Worm (Caenorhabditis elegans) whole organism, L1 larva: ENCODE results near the gene mboa-4.

Experiments used
- C04F5.9 ChIP-seq: sonication (generic microtip); optimal IDR thresholded peaks from 2 replicates; lab custom pipeline; 2016; ENCODE audit warnings: missing genetic modification characterization, missing compliant biosample characterization
- C16A3.4 ChIP-seq: fragments of 150-350 bp; optimal IDR thresholded peaks from 2 replicates; lab custom pipeline; 2014; ENCODE audit warnings: missing biosample characterization, missing genetic modification characterization
- Y116A8C.19 ChIP-seq: sonication (generic microtip); optimal IDR thresholded peaks from 2 replicates; lab custom pipeline; 2016; ENCODE audit warnings: missing compliant biosample characterization, missing genetic modification characterization, borderline replicate concordance
- ama-1 ChIP-seq: fragments of 150-350 bp; optimal IDR thresholded peaks from 2 replicates; lab custom pipeline; 2014
- blmp-1 ChIP-seq: fragments of 150-350 bp; optimal IDR thresholded peaks from 2 replicates; lab custom pipeline; 2014; ENCODE audit warnings: missing biosample characterization, missing genetic modification characterization
- ceh-63 ChIP-seq: fragments of 200-800 bp; sonication (Bioruptor generic); optimal IDR thresholded peaks from 2 replicates; lab custom pipeline; 2018; ENCODE audit warnings: mild to moderate bottlenecking, missing genetic modification characterization, missing compliant biosample characterization
- ceh-8 ChIP-seq: fragments of 200-800 bp; sonication (Bioruptor generic); optimal IDR thresholded peaks from 2 replicates; lab custom pipeline; 2018; ENCODE audit warnings: mild to moderate bottlenecking, missing genetic modification characterization, moderate library complexity, missing compliant biosample characterization
- ceh-90 ChIP-seq: sonication (generic microtip); optimal IDR thresholded peaks from 2 replicates; lab custom pipeline; 2016; ENCODE audit warnings: missing genetic modification characterization, missing compliant biosample characterization
- efl-1 ChIP-seq, 4 experiments: fragments of 150-350 bp; optimal IDR thresholded peaks in 3 of 4; peaks in 1 of 4; 1 replicate in 1 of 4; 2 replicates in 3 of 4; lab custom pipeline; 2014; ENCODE audit warnings: missing biosample characterization in 2 of 4, missing genetic modification characterization in 2 of 4, missing genetic modification reagents in 2 of 4
- efl-3 ChIP-seq: fragments of 200-800 bp; sonication (Bioruptor generic); optimal IDR thresholded peaks from 2 replicates; lab custom pipeline; 2018; ENCODE audit warnings: mild to moderate bottlenecking, missing genetic modification characterization, missing compliant biosample characterization
- egl-27 ChIP-seq, 2 experiments: fragments of 150-350 bp in 1 of 2; sonication (generic microtip); optimal IDR thresholded peaks; 3 replicates each; lab custom pipeline; 2017 to 2018; ENCODE audit warnings: missing biosample characterization in 2 of 2, missing genetic modification characterization in 2 of 2, missing genetic modification reagents in 2 of 2
- elt-3 ChIP-seq, 6 experiments: fragments of 150-350 bp in 1 of 6; sonication (generic microtip); optimal IDR thresholded peaks; 2 replicates each; lab custom pipeline; 2017 to 2018; ENCODE audit warnings: missing biosample characterization in 6 of 6, missing genetic modification characterization in 6 of 6, inconsistent platforms in 1 of 6
- fkh-10 ChIP-seq: sonication (generic microtip); optimal IDR thresholded peaks from 2 replicates; lab custom pipeline; 2017; ENCODE audit warnings: missing biosample characterization, missing genetic modification reagents, missing genetic modification characterization
- fkh-4 ChIP-seq: sonication (generic microtip); optimal IDR thresholded peaks from 2 replicates; lab custom pipeline; 2016; ENCODE audit warnings: missing compliant biosample characterization, missing genetic modification characterization, borderline replicate concordance
- hlh-17 ChIP-seq: fragments of 200-800 bp; sonication (Bioruptor generic); optimal IDR thresholded peaks from 2 replicates; lab custom pipeline; 2018; ENCODE audit warnings: missing genetic modification characterization, mild to moderate bottlenecking, missing compliant biosample characterization, moderate library complexity, borderline replicate concordance
- jun-1 ChIP-seq: fragments of 150-350 bp; optimal IDR thresholded peaks from 2 replicates; lab custom pipeline; 2014; ENCODE audit warnings: missing biosample characterization, missing genetic modification reagents, missing genetic modification characterization
- lin-14 ChIP-seq: fragments of 200-800 bp; sonication (Bioruptor generic); optimal IDR thresholded peaks from 2 replicates; lab custom pipeline; 2018; ENCODE audit warnings: mild to moderate bottlenecking, missing genetic modification characterization, moderate library complexity, missing compliant biosample characterization
- lin-15B ChIP-seq: fragments of 150-350 bp; sonication (generic microtip); optimal IDR thresholded peaks from 3 replicates; lab custom pipeline; 2014; ENCODE audit warnings: missing biosample characterization, missing genetic modification characterization
- lin-39 ChIP-seq: fragments of 150-350 bp; optimal IDR thresholded peaks from 2 replicates; lab custom pipeline; 2014; ENCODE audit warnings: missing biosample characterization, missing genetic modification reagents, missing genetic modification characterization
- lsy-2 ChIP-seq, 2 experiments: fragments of 150-350 bp; optimal IDR thresholded peaks; 2 replicates each; lab custom pipeline; 2014; ENCODE audit warnings: missing biosample characterization in 2 of 2, missing genetic modification characterization in 2 of 2
- mab-9 ChIP-seq: fragments of 200-800 bp; sonication (Bioruptor generic); IDR thresholded peaks from 2 replicates; pipeline ENCODE4 v1.3.6; 2022; ENCODE audit warnings: missing genetic modification reagents, missing genetic modification characterization, missing compliant biosample characterization
- mep-1 ChIP-seq: fragments of 150-350 bp; optimal IDR thresholded peaks from 2 replicates; lab custom pipeline; 2014; ENCODE audit warnings: missing biosample characterization, missing genetic modification characterization
- nhr-12 ChIP-seq: sonication (generic microtip); optimal IDR thresholded peaks from 2 replicates; lab custom pipeline; 2017; ENCODE audit warnings: missing biosample characterization, missing genetic modification characterization
- nhr-71 ChIP-seq: sonication (generic microtip); optimal IDR thresholded peaks from 2 replicates; lab custom pipeline; 2016; ENCODE audit warnings: mild to moderate bottlenecking, missing genetic modification characterization, moderate library complexity, missing compliant biosample characterization
- nhr-76 ChIP-seq: sonication (generic microtip); optimal IDR thresholded peaks from 2 replicates; lab custom pipeline; 2017; ENCODE audit warnings: missing biosample characterization, missing genetic modification characterization
- nhr-77 ChIP-seq: fragments of 150-350 bp; optimal IDR thresholded peaks from 2 replicates; lab custom pipeline; 2014; ENCODE audit warnings: missing biosample characterization, missing genetic modification characterization
- nhr-84 ChIP-seq: sonication (generic microtip); optimal IDR thresholded peaks from 2 replicates; lab custom pipeline; 2017; ENCODE audit warnings: missing biosample characterization, missing genetic modification characterization
- nhr-85 ChIP-seq: sonication (generic microtip); peaks from one replicate; lab custom pipeline; 2016; ENCODE audit warnings: missing genetic modification characterization, inconsistent platforms, missing compliant biosample characterization
- pqm-1 ChIP-seq: sonication (generic microtip); optimal IDR thresholded peaks from 3 replicates; lab custom pipeline; 2017; ENCODE audit warnings: missing biosample characterization, missing genetic modification characterization
- rnt-1 ChIP-seq: sonication (generic microtip); optimal IDR thresholded peaks from 2 replicates; lab custom pipeline; 2016; ENCODE audit warnings: mild to moderate bottlenecking, missing genetic modification characterization, moderate library complexity, missing compliant biosample characterization
- skn-1 ChIP-seq: fragments of 150-350 bp; optimal IDR thresholded peaks from 2 replicates; lab custom pipeline; 2014; ENCODE audit warnings: missing biosample characterization, missing genetic modification characterization
- sup-37 ChIP-seq: fragments of 200-800 bp; sonication (Bioruptor generic); optimal IDR thresholded peaks from 2 replicates; lab custom pipeline; 2018; ENCODE audit warnings: mild to moderate bottlenecking, missing genetic modification characterization, missing compliant biosample characterization
- swsn-7 ChIP-seq: sonication (generic microtip); optimal IDR thresholded peaks from 2 replicates; lab custom pipeline; 2016; ENCODE audit warnings: missing genetic modification characterization, missing compliant biosample characterization
- xbp-1 ChIP-seq: sonication (generic microtip); optimal IDR thresholded peaks from 2 replicates; lab custom pipeline; 2016; ENCODE audit warnings: missing genetic modification characterization, missing compliant biosample characterization
- zip-4 ChIP-seq: fragments of 200-800 bp; sonication (Bioruptor generic); optimal IDR thresholded peaks from 2 replicates; lab custom pipeline; 2018; ENCODE audit warnings: mild to moderate bottlenecking, missing genetic modification characterization, moderate library complexity, missing compliant biosample characterization
- ztf-11 ChIP-seq, 2 experiments: sonication (generic microtip); optimal IDR thresholded peaks; 2 replicates each; lab custom pipeline; 2016 to 2017; ENCODE audit warnings: missing genetic modification characterization in 2 of 2, missing biosample characterization in 1 of 2, missing compliant biosample characterization in 1 of 2

Gene mboa-4

ce11 chrIV:11178495-11178894, 18.7 kb upstream of the mboa-4 start, which contains the start of gene C08F8.9:
C08F8.9 (minus strand) TSS chrIV:11178595.
- TF ChIP-seq efl-1 (optimal IDR thresholded peaks at IDR 0.05; lab: Kevin White, UChicago) (no peak), efl-1 (GFP tag; optimal IDR thresholded peaks at IDR 0.05 in 1 of 2; lab: Kevin White, UChicago) (no peak), C16A3.4 (tag; lab: Kevin White, UChicago) (no peak), nhr-85 (tag; lab: Kevin White, UChicago) (no peak), fkh-4 (tag; lab: Kevin White, UChicago) (no peak), xbp-1 (no peak), lin-15B (no peak), ceh-63 (no peak), ceh-90 (no peak), ztf-11 (tag; optimal IDR thresholded peaks at IDR 0.05; lab: Kevin White, UChicago) (no peak), jun-1 (tag; lab: Kevin White, UChicago) (no peak), elt-3 (tag; optimal IDR thresholded peaks at IDR 0.05; lab: Kevin White, UChicago) (no peak)

- TF ChIP-seq ceh-8 (GFP tag; lab: Kevin White, UChicago) (no peak), lin-39 (tag; lab: Kevin White, UChicago) (no peak), lin-14 (GFP tag; lab: Kevin White, UChicago) (no peak), sup-37 (GFP tag; lab: Kevin White, UChicago) (no peak), mab-9 (GFP tag; lab: Robert Waterston, UW) (no peak), lsy-2 (tag; optimal IDR thresholded peaks at IDR 0.05; lab: Kevin White, UChicago) (no peak), mep-1 (tag; lab: Kevin White, UChicago) (no peak), efl-1 (optimal IDR thresholded peaks at IDR 0.05; lab: Kevin White, UChicago) (no peak), efl-1 (GFP tag; optimal IDR thresholded peaks at IDR 0.05 in 1 of 2; lab: Kevin White, UChicago) (no peak), nhr-76 (tag; lab: Kevin White, UChicago) (no peak), nhr-84 (no peak), ama-1 (lab: Kevin White, UChicago) (no peak), fkh-10 (GFP tag; lab: Kevin White, UChicago) (no peak)
These were observed 17.2 kb upstream of the mboa-4 start, which contains the start of gene rap-3 for ce11 chrIV:11176967-11177366. rap-3 (plus strand) TSS chrIV:11177267.

- TF ChIP-seq blmp-1 (tag; lab: Kevin White, UChicago) (peak; percentile 24), rnt-1 (no peak), nhr-76 (tag; lab: Kevin White, UChicago) (no peak)
These were observed 15.0 kb upstream of the mboa-4 start for ce11 chrIV:11174772-11175171.

- no peak for TF ChIP-seq hlh-17 (GFP tag; lab: Kevin White, UChicago)
- no peak for TF ChIP-seq nhr-12 (tag; lab: Kevin White, UChicago)
- no peak for TF ChIP-seq skn-1
- TF ChIP-seq swsn-7 (tag; lab: Kevin White, UChicago): no peak
- no peak for TF ChIP-seq egl-27 (tag; optimal IDR thresholded peaks at IDR 0.05; lab: Kevin White, UChicago)
- TF ChIP-seq zip-4 (GFP tag; lab: Kevin White, UChicago): no peak
- no peak for TF ChIP-seq mab-9 (GFP tag; lab: Robert Waterston, UW)
These were observed 9.9 kb upstream of the mboa-4 start, which contains the start of gene nhr-67 for ce11 chrIV:11169652-11170051. nhr-67 (plus strand) TSS chrIV:11169748.

ce11 chrIV:11164831-11165230, 5.0 kb upstream of the mboa-4 start, which contains the start of gene C08F8.6:
C08F8.6 (minus strand) TSS chrIV:11164931.
- TF ChIP-seq C04F5.9: no peak
- no peak for TF ChIP-seq mab-9 (GFP tag; lab: Robert Waterston, UW)
- no peak for TF ChIP-seq efl-3 (GFP tag; lab: Kevin White, UChicago)
- no peak for TF ChIP-seq nhr-71 (tag; lab: Kevin White, UChicago)
- no peak for TF ChIP-seq Y116A8C.19 (tag; lab: Kevin White, UChicago)
- TF ChIP-seq pqm-1: no peak
- TF ChIP-seq nhr-77 (tag; lab: Kevin White, UChicago): no peak
